Worm (Caenorhabditis elegans): ENCODE measurements around the gene K02A6.4.

K02A6.4 gene

ce11 chrX:8169534-8169933 is 49.0 kb downstream of the K02A6.4 start, which contains the start of gene C17H11.2:
C17H11.2 (plus strand) TSS chrX:8169930.
- peak; percentile 41 for TF ChIP-seq nhr-23 (tag; optimal IDR thresholded peaks at IDR 0.05)
- TF ChIP-seq elt-2 (tag; optimal IDR thresholded peaks at IDR 0.05), result peak; percentile 33
- TF ChIP-seq pha-4 (tag; optimal IDR thresholded peaks at IDR 0.05), result peak; percentile 43
- TF ChIP-seq zag-1 (tag; optimal IDR thresholded peaks at IDR 0.05), result no peak
- peak; percentile 39 for TF ChIP-seq hmg-11 (tag; optimal IDR thresholded peaks at IDR 0.05)
- TF ChIP-seq snpc-4 (tag; optimal IDR thresholded peaks at IDR 0.05), result no peak
- no peak for TF ChIP-seq nhr-11 (tag; optimal IDR thresholded peaks at IDR 0.05)

All from whole organism, L3 larva.